Fruit fly (Drosophila melanogaster) whole organism, embryonic: ENCODE results near the gene CG17364.

Experiments used
- Ada2b ChIP-seq: fragments of 200-800 bp; sonication (Bioruptor generic); IDR thresholded peaks from 2 replicates; pipeline ENCODE4 v1.3.6; 2022; ENCODE audit warnings: missing biosample characterization, missing genetic modification characterization
- B-H2 ChIP-seq: fragments of 200-800 bp; sonication (Bioruptor generic); optimal IDR thresholded peaks from 2 replicates; lab custom pipeline; 2018; ENCODE audit warnings: missing biosample characterization, mild to moderate bottlenecking, missing genetic modification characterization
- Bdp1 ChIP-seq: fragments of 200-800 bp; sonication (Bioruptor generic); optimal IDR thresholded peaks from 3 replicates; lab custom pipeline; 2016; ENCODE audit warnings: missing biosample characterization, missing genetic modification characterization
- CG1024 ChIP-seq: fragments of 200-800 bp; sonication (Bioruptor generic); IDR thresholded peaks from 2 replicates; pipeline ENCODE4 v1.3.6; 2022; ENCODE audit warnings: missing biosample characterization, missing genetic modification characterization
- CG10321 ChIP-seq: fragments of 200-800 bp; sonication (Bioruptor generic); IDR thresholded peaks from 2 replicates; pipeline ENCODE4 v1.3.6; 2022; ENCODE audit warnings: missing biosample characterization, missing genetic modification characterization
- CG10543 ChIP-seq: fragments of 200-800 bp; sonication (Bioruptor generic); optimal IDR thresholded peaks from 3 replicates; lab custom pipeline; 2017; ENCODE audit warnings: missing biosample characterization, mild to moderate bottlenecking, missing genetic modification characterization, moderate library complexity
- CG10979 ChIP-seq: fragments of 200-800 bp; sonication (Bioruptor generic); optimal IDR thresholded peaks from 2 replicates; lab custom pipeline; 2018; ENCODE audit warnings: missing biosample characterization, mild to moderate bottlenecking, missing genetic modification characterization, moderate library complexity
- CG11560 ChIP-seq: fragments of 200-800 bp; sonication (Bioruptor generic); IDR thresholded peaks from 3 replicates; pipeline ENCODE4 v1.3.6; 2022; ENCODE audit warnings: missing biosample characterization, missing genetic modification characterization
- CG11696 ChIP-seq: fragments of 200-800 bp; sonication (Bioruptor generic); IDR thresholded peaks from 2 replicates; pipeline ENCODE4 v1.3.6; 2022; ENCODE audit warnings: missing biosample characterization, missing genetic modification characterization
- CG12155 ChIP-seq: fragments of 200-800 bp; sonication (Bioruptor generic); optimal IDR thresholded peaks from 3 replicates; lab custom pipeline; 2016; ENCODE audit warnings: missing biosample characterization, missing genetic modification characterization
- CG1233 ChIP-seq: fragments of 200-800 bp; sonication (Bioruptor generic); optimal IDR thresholded peaks from 4 replicates; lab custom pipeline; 2018; ENCODE audit warnings: missing biosample characterization, mild to moderate bottlenecking, missing genetic modification characterization
- CG14014 ChIP-seq: fragments of 200-800 bp; sonication (Bioruptor generic); IDR thresholded peaks from 2 replicates; pipeline ENCODE4 v1.3.6; 2022; ENCODE audit warnings: missing biosample characterization, missing genetic modification characterization
- CG15073 ChIP-seq: fragments of 200-800 bp; sonication (Bioruptor generic); optimal IDR thresholded peaks from 2 replicates; lab custom pipeline; 2016; ENCODE audit warnings: missing biosample characterization, missing genetic modification characterization
- CG1603 ChIP-seq: fragments of 200-800 bp; sonication (Bioruptor generic); optimal IDR thresholded peaks from 2 replicates; lab custom pipeline; 2019; ENCODE audit warnings: missing biosample characterization, mild to moderate bottlenecking, missing genetic modification characterization, moderate library complexity
- CG16779 ChIP-seq: fragments of 200-800 bp; sonication (Bioruptor generic); IDR thresholded peaks from 2 replicates; pipeline ENCODE4 v1.3.6; 2022; ENCODE audit warnings: missing biosample characterization, missing genetic modification characterization
- CG17802 ChIP-seq: fragments of 200-800 bp; sonication (Bioruptor generic); optimal IDR thresholded peaks from 2 replicates; lab custom pipeline; 2018; ENCODE audit warnings: missing biosample characterization, mild to moderate bottlenecking, missing genetic modification characterization, moderate library complexity
- CG18764 ChIP-seq: fragments of 200-800 bp; sonication (Bioruptor generic); optimal IDR thresholded peaks from 3 replicates; lab custom pipeline; 2016; ENCODE audit warnings: missing biosample characterization, missing genetic modification characterization
- CG2116 ChIP-seq: fragments of 200-800 bp; sonication (Bioruptor generic); optimal IDR thresholded peaks from 3 replicates; lab custom pipeline; 2018; ENCODE audit warnings: missing biosample characterization, mild to moderate bottlenecking, missing genetic modification characterization
- CG2199 ChIP-seq: fragments of 200-800 bp; sonication (Bioruptor generic); IDR thresholded peaks from 3 replicates; pipeline ENCODE4 v1.3.6; 2022; ENCODE audit warnings: missing biosample characterization, missing genetic modification characterization
- CG34224 ChIP-seq: fragments of 200-800 bp; sonication (Bioruptor generic); IDR thresholded peaks from 3 replicates; pipeline ENCODE4 v1.3.6; 2022; ENCODE audit warnings: missing biosample characterization, missing genetic modification characterization; ENCODE audit not compliant: partially characterized antibody
- CG6683 ChIP-seq: fragments of 200-800 bp; sonication (Bioruptor generic); optimal IDR thresholded peaks from 2 replicates; lab custom pipeline; 2017; ENCODE audit warnings: missing biosample characterization, mild to moderate bottlenecking, missing genetic modification characterization, missing genetic modification reagents
- CG6765 ChIP-seq: fragments of 200-800 bp; sonication (Bioruptor generic); optimal IDR thresholded peaks from 3 replicates; lab custom pipeline; 2017; ENCODE audit warnings: missing biosample characterization, mild to moderate bottlenecking, missing genetic modification characterization
- CG7556 ChIP-seq: fragments of 200-800 bp; sonication (Bioruptor generic); optimal IDR thresholded peaks from 2 replicates; lab custom pipeline; 2017; ENCODE audit warnings: missing biosample characterization, mild to moderate bottlenecking, missing genetic modification characterization
- CG7786 ChIP-seq: fragments of 200-800 bp; sonication (Bioruptor generic); optimal IDR thresholded peaks from 2 replicates; lab custom pipeline; 2016; ENCODE audit warnings: missing biosample characterization, missing genetic modification characterization
- CG8089 ChIP-seq: fragments of 200-800 bp; sonication (Bioruptor generic); optimal IDR thresholded peaks from 3 replicates; lab custom pipeline; 2016; ENCODE audit warnings: missing biosample characterization, missing genetic modification characterization
- CG8281 ChIP-seq: fragments of 200-800 bp; sonication (Bioruptor generic); optimal IDR thresholded peaks from 2 replicates; lab custom pipeline; 2018; ENCODE audit warnings: missing biosample characterization, mild to moderate bottlenecking, missing genetic modification characterization, moderate library complexity
- D19B ChIP-seq: fragments of 200-800 bp; sonication (Bioruptor generic); optimal IDR thresholded peaks from 2 replicates; lab custom pipeline; 2017; ENCODE audit warnings: missing biosample characterization, mild to moderate bottlenecking, missing genetic modification characterization
- Dad ChIP-seq: fragments of 200-800 bp; sonication (Bioruptor generic); optimal IDR thresholded peaks from 3 replicates; lab custom pipeline; 2016; ENCODE audit warnings: missing biosample characterization, missing genetic modification characterization
- H2.0 ChIP-seq: fragments of 200-800 bp; sonication (Bioruptor generic); IDR thresholded peaks from 2 replicates; pipeline ENCODE4 v1.3.6; 2022; ENCODE audit warnings: missing biosample characterization, missing genetic modification characterization
- Hmr ChIP-seq: fragments of 200-800 bp; sonication (Bioruptor generic); optimal IDR thresholded peaks from 3 replicates; lab custom pipeline; 2017; ENCODE audit warnings: mild to moderate bottlenecking, missing biosample characterization, missing genetic modification reagents, missing genetic modification characterization
- Hr3 ChIP-seq: fragments of 200-800 bp; sonication (Bioruptor generic); optimal IDR thresholded peaks from 3 replicates; lab custom pipeline; 2016; ENCODE audit warnings: missing biosample characterization, missing genetic modification characterization
- Lim3 ChIP-seq: fragments of 200-800 bp; sonication (Bioruptor generic); IDR thresholded peaks from 2 replicates; pipeline ENCODE4 v1.3.6; 2022; ENCODE audit warnings: missing biosample characterization, missing genetic modification characterization
- NC2β ChIP-seq: fragments of 200-800 bp; sonication (Bioruptor generic); optimal IDR thresholded peaks from 2 replicates; lab custom pipeline; 2016; ENCODE audit warnings: missing biosample characterization, missing genetic modification characterization
- Oli ChIP-seq: fragments of 200-800 bp; sonication (Bioruptor generic); optimal IDR thresholded peaks from 2 replicates; lab custom pipeline; 2018; ENCODE audit warnings: missing biosample characterization, mild to moderate bottlenecking, missing genetic modification characterization, moderate library complexity
- Scr ChIP-seq: fragments of 200-800 bp; sonication (Bioruptor generic); IDR thresholded peaks from 2 replicates; pipeline ENCODE4 v1.3.6; 2022; ENCODE audit warnings: missing biosample characterization, missing genetic modification characterization; ENCODE audit not compliant: partially characterized antibody
- Sox100B ChIP-seq: fragments of 200-800 bp; sonication (Bioruptor generic); optimal IDR thresholded peaks from 3 replicates; lab custom pipeline; 2018; ENCODE audit warnings: missing biosample characterization, mild to moderate bottlenecking, missing genetic modification characterization
- bsh ChIP-seq, 2 experiments: fragments of 200-800 bp; sonication (Bioruptor generic); optimal IDR thresholded peaks; 2 replicates each; lab custom pipeline; 2017 to 2018; ENCODE audit warnings: mild to moderate bottlenecking in 2 of 2, missing biosample characterization in 2 of 2, missing genetic modification characterization in 2 of 2, moderate library complexity in 1 of 2
- caup ChIP-seq: fragments of 200-800 bp; sonication (Bioruptor generic); optimal IDR thresholded peaks from 3 replicates; lab custom pipeline; 2017; ENCODE audit warnings: missing biosample characterization, mild to moderate bottlenecking, missing genetic modification characterization, moderate library complexity; ENCODE audit not compliant: severe bottlenecking
- emc ChIP-seq: fragments of 200-800 bp; sonication (Bioruptor generic); optimal IDR thresholded peaks from 2 replicates; lab custom pipeline; 2016; ENCODE audit warnings: missing biosample characterization, missing genetic modification characterization
- ems ChIP-seq: fragments of 200-800 bp; sonication (Bioruptor generic); optimal IDR thresholded peaks from 3 replicates; lab custom pipeline; 2016; ENCODE audit warnings: missing biosample characterization, missing genetic modification characterization
- ham ChIP-seq: fragments of 200-800 bp; sonication (Bioruptor generic); IDR thresholded peaks from 2 replicates; pipeline ENCODE4 v1.3.6; 2022; ENCODE audit warnings: missing biosample characterization, missing genetic modification characterization
- mirr ChIP-seq: fragments of 200-800 bp; sonication (Bioruptor generic); optimal IDR thresholded peaks from 3 replicates; lab custom pipeline; 2018; ENCODE audit warnings: missing biosample characterization, mild to moderate bottlenecking, missing genetic modification characterization
- nom ChIP-seq: fragments of 200-800 bp; sonication (Bioruptor generic); optimal IDR thresholded peaks from 2 replicates; lab custom pipeline; 2017; ENCODE audit warnings: missing biosample characterization, missing genetic modification characterization, mild to moderate bottlenecking, moderate library complexity, missing genetic modification reagents
- org-1 ChIP-seq: fragments of 200-800 bp; sonication (Bioruptor generic); optimal IDR thresholded peaks from 2 replicates; lab custom pipeline; 2017; ENCODE audit warnings: missing biosample characterization, missing genetic modification characterization
- repo ChIP-seq: fragments of 200-800 bp; sonication (Bioruptor generic); optimal IDR thresholded peaks from 2 replicates; lab custom pipeline; 2016; ENCODE audit warnings: missing biosample characterization, missing genetic modification characterization
- slp2 ChIP-seq: fragments of 200-800 bp; sonication (Bioruptor generic); optimal IDR thresholded peaks from 2 replicates; lab custom pipeline; 2016; ENCODE audit warnings: missing biosample characterization, missing genetic modification characterization
- stc ChIP-seq: fragments of 200-800 bp; sonication (Bioruptor generic); IDR thresholded peaks from 2 replicates; pipeline ENCODE4 v1.3.6; 2022; ENCODE audit warnings: missing biosample characterization, missing genetic modification characterization
- tup ChIP-seq: fragments of 200-800 bp; sonication (Bioruptor generic); optimal IDR thresholded peaks from 2 replicates; lab custom pipeline; 2016; ENCODE audit warnings: missing biosample characterization, mild to moderate bottlenecking, missing genetic modification characterization, moderate library complexity
- tx ChIP-seq: fragments of 200-800 bp; sonication (Bioruptor generic); optimal IDR thresholded peaks from 2 replicates; lab custom pipeline; 2016; ENCODE audit warnings: missing biosample characterization, missing genetic modification characterization

CG17364 gene

dm6 chr3L:14028485-14029384 lies 35.5 kb upstream of the CG17364 start, which contains the start of gene Ptip (continued):
- TF ChIP-seq ham: no peak
- TF ChIP-seq CG14014 (GFP tag; lab: Robert Waterston, UW): no peak
- no peak for TF ChIP-seq org-1 (GFP tag; lab: Kevin White, UChicago)
- peak; percentile 96 for TF ChIP-seq Scr (GFP tag; lab: Robert Waterston, UW)
- TF ChIP-seq CG10321: no peak
- no peak for TF ChIP-seq Dad (GFP tag; lab: Kevin White, UChicago)
- no peak for TF ChIP-seq repo (GFP tag; lab: Kevin White, UChicago)
- TF ChIP-seq CG7786 (GFP tag; lab: Kevin White, UChicago): no peak
- TF ChIP-seq CG10543 (GFP tag; lab: Kevin White, UChicago): no peak
- TF ChIP-seq nom (GFP tag; lab: Kevin White, UChicago): no peak
- no peak for TF ChIP-seq Oli (tag; lab: Kevin White, UChicago)
- no peak for TF ChIP-seq CG1603 (tag; lab: Kevin White, UChicago)
- no peak for TF ChIP-seq CG12155
- peak; percentile 56 for TF ChIP-seq B-H2 (GFP tag; lab: Kevin White, UChicago)
- no peak for TF ChIP-seq CG15073 (GFP tag; lab: Kevin White, UChicago)
- no peak for TF ChIP-seq ems (GFP tag; lab: Kevin White, UChicago)
- no peak for TF ChIP-seq mirr (GFP tag; lab: Kevin White, UChicago)
- TF ChIP-seq CG17802: peak; percentile 9
- TF ChIP-seq CG1233 (GFP tag; lab: Kevin White, UChicago): no peak
- peak; percentile 91 for TF ChIP-seq CG2116 (GFP tag; lab: Kevin White, UChicago)
- TF ChIP-seq H2.0 (GFP tag; lab: Robert Waterston, UW): peak; percentile 39; the same call in 1 of the 2 replicates
- TF ChIP-seq bsh (GFP tag; optimal IDR thresholded peaks at IDR 0.05; lab: Kevin White, UChicago): peak in 1 of 2 experiments; percentile 38
- no peak for TF ChIP-seq CG16779
- no peak for TF ChIP-seq CG10979
- no peak for TF ChIP-seq Sox100B (GFP tag; lab: Kevin White, UChicago)
- TF ChIP-seq tup (GFP tag; lab: Kevin White, UChicago): no peak
- TF ChIP-seq D19B (GFP tag; lab: Kevin White, UChicago): no peak
- no peak for TF ChIP-seq CG8089
- no peak for TF ChIP-seq tx (GFP tag; lab: Kevin White, UChicago)
- TF ChIP-seq Bdp1 (GFP tag; lab: Kevin White, UChicago): no peak
- TF ChIP-seq caup (GFP tag; lab: Kevin White, UChicago): peak; percentile 70
- 0 out of 2 replicates have a peak, but pooled peaks have one; percentile 19 for TF ChIP-seq Ada2b (GFP tag; lab: Robert Waterston, UW)
- peak; percentile 91 for TF ChIP-seq CG34224 (GFP tag; lab: Robert Waterston, UW)
- no peak for TF ChIP-seq emc (GFP tag; lab: Kevin White, UChicago)
- TF ChIP-seq CG1024: no peak
- TF ChIP-seq CG8281 (tag; lab: Kevin White, UChicago): no peak
- no peak for TF ChIP-seq slp2 (GFP tag; lab: Kevin White, UChicago)
- peak; percentile 54 for TF ChIP-seq Hmr (GFP tag; lab: Kevin White, UChicago)
- TF ChIP-seq stc: no peak; the same call in 1 of the 2 replicates
- no peak for TF ChIP-seq CG11560 (tag; lab: Robert Waterston, UW)
- no peak for TF ChIP-seq CG2199 (GFP tag; lab: Robert Waterston, UW)
- no peak for TF ChIP-seq NC2β
- no peak for TF ChIP-seq CG6683
- TF ChIP-seq CG11696 (GFP tag; lab: Robert Waterston, UW): peak; percentile 25; the same call in 1 of the 2 replicates
- TF ChIP-seq CG7556: no peak
- no peak for TF ChIP-seq Lim3 (GFP tag; lab: Robert Waterston, UW)
- no peak for TF ChIP-seq Hr3 (GFP tag; lab: Kevin White, UChicago)
- TF ChIP-seq CG6765 (GFP tag; lab: Kevin White, UChicago): peak; percentile 22
- no peak for TF ChIP-seq CG18764 (GFP tag; lab: Kevin White, UChicago)
